Worm (Caenorhabditis elegans) whole organism, mixed stage, embryonic: ENCODE data around the gene Y82E9BR.20.
"Not testable (repeated sequence)": the region's sequence is repeated elsewhere in the genome, so short reads cannot be mapped to it uniquely, and the experiment has no call there.

Source experiments
- M03D4.4 ChIP-seq: sonication (generic microtip); optimal IDR thresholded peaks from 2 replicates; lab custom pipeline; 2017; ENCODE audit warnings: mild to moderate bottlenecking, missing genetic modification characterization, missing compliant biosample characterization
- blmp-1 ChIP-seq: fragments of 150-350 bp; optimal IDR thresholded peaks from 2 replicates; lab custom pipeline; 2014; ENCODE audit warnings: missing biosample characterization, missing genetic modification characterization
- ceh-39 ChIP-seq: fragments of 150-350 bp; optimal IDR thresholded peaks from 2 replicates; lab custom pipeline; 2014; ENCODE audit warnings: missing biosample characterization, missing genetic modification characterization
- ceh-43 ChIP-seq: fragments of 200-800 bp; sonication (Bioruptor generic); optimal IDR thresholded peaks from 2 replicates; lab custom pipeline; 2018; ENCODE audit warnings: mild to moderate bottlenecking, missing genetic modification characterization, moderate library complexity, missing compliant biosample characterization
- ceh-83 ChIP-seq: fragments of 200-800 bp; sonication (Bioruptor generic); optimal IDR thresholded peaks from 2 replicates; lab custom pipeline; 2018; ENCODE audit warnings: mild to moderate bottlenecking, missing genetic modification characterization, missing compliant biosample characterization
- ces-1 ChIP-seq: fragments of 150-350 bp; optimal IDR thresholded peaks from 2 replicates; lab custom pipeline; 2014; ENCODE audit warnings: missing biosample characterization, missing genetic modification reagents, missing genetic modification characterization
- cnd-1 ChIP-seq: fragments of 200-800 bp; sonication (Bioruptor generic); optimal IDR thresholded peaks from 2 replicates; lab custom pipeline; 2018; ENCODE audit warnings: mild to moderate bottlenecking, missing genetic modification characterization, missing compliant biosample characterization
- elt-1 ChIP-seq: sonication (generic microtip); optimal IDR thresholded peaks from 2 replicates; lab custom pipeline; 2017; ENCODE audit warnings: missing genetic modification characterization, mild to moderate bottlenecking, missing compliant biosample characterization, antibody characterized with exemption, moderate library complexity, borderline replicate concordance; ENCODE audit not compliant: insufficient read depth
- elt-3 ChIP-seq: fragments of 150-350 bp; optimal IDR thresholded peaks from 2 replicates; lab custom pipeline; 2014; ENCODE audit warnings: missing biosample characterization, missing genetic modification characterization
- flh-1 ChIP-seq: fragments of 200-800 bp; sonication (Bioruptor generic); optimal IDR thresholded peaks from 2 replicates; lab custom pipeline; 2018; ENCODE audit warnings: mild to moderate bottlenecking, missing genetic modification characterization, moderate library complexity, missing compliant biosample characterization
- ham-2 ChIP-seq: fragments of 200-800 bp; sonication (Bioruptor generic); optimal IDR thresholded peaks from 2 replicates; lab custom pipeline; 2018; ENCODE audit warnings: mild to moderate bottlenecking, missing genetic modification characterization, missing compliant biosample characterization
- hlh-1 ChIP-seq: fragments of 150-350 bp; optimal IDR thresholded peaks from 2 replicates; lab custom pipeline; 2014; ENCODE audit warnings: missing biosample characterization, missing genetic modification reagents, missing genetic modification characterization
- lin-13 ChIP-seq: fragments of 150-350 bp; optimal IDR thresholded peaks from 2 replicates; lab custom pipeline; 2014; ENCODE audit warnings: missing biosample characterization, missing genetic modification characterization
- lin-32 ChIP-seq: fragments of 200-800 bp; sonication (Bioruptor generic); optimal IDR thresholded peaks from 2 replicates; lab custom pipeline; 2018; ENCODE audit warnings: mild to moderate bottlenecking, missing genetic modification characterization, missing compliant biosample characterization
- lsy-2 ChIP-seq: fragments of 150-350 bp; optimal IDR thresholded peaks from 2 replicates; lab custom pipeline; 2014; ENCODE audit warnings: missing biosample characterization, missing genetic modification characterization
- mab-5 ChIP-seq: fragments of 150-350 bp; optimal IDR thresholded peaks from 2 replicates; lab custom pipeline; 2014; ENCODE audit warnings: missing biosample characterization, missing genetic modification characterization
- mep-1 ChIP-seq: fragments of 150-350 bp; optimal IDR thresholded peaks from 2 replicates; lab custom pipeline; 2017; ENCODE audit warnings: missing biosample characterization, missing genetic modification reagents, missing genetic modification characterization, inconsistent platforms
- mls-2 ChIP-seq: sonication (generic microtip); optimal IDR thresholded peaks from 2 replicates; lab custom pipeline; 2016; ENCODE audit warnings: mild to moderate bottlenecking, missing genetic modification characterization, moderate library complexity, missing compliant biosample characterization
- nhr-12 ChIP-seq: fragments of 150-350 bp; optimal IDR thresholded peaks from 2 replicates; lab custom pipeline; 2014; ENCODE audit warnings: missing biosample characterization, missing genetic modification characterization
- nhr-2 ChIP-seq: fragments of 150-350 bp; optimal IDR thresholded peaks from 2 replicates; lab custom pipeline; 2014; ENCODE audit warnings: missing biosample characterization, missing genetic modification characterization
- nhr-28 ChIP-seq: fragments of 150-350 bp; optimal IDR thresholded peaks from 2 replicates; lab custom pipeline; 2014; ENCODE audit warnings: missing biosample characterization, missing genetic modification characterization
- nhr-76 ChIP-seq: sonication (generic microtip); optimal IDR thresholded peaks from 2 replicates; lab custom pipeline; 2017; ENCODE audit warnings: missing biosample characterization, missing genetic modification characterization
- pha-4 ChIP-seq: fragments of 150-350 bp; optimal IDR thresholded peaks from 2 replicates; lab custom pipeline; 2018; ENCODE audit warnings: missing biosample characterization, missing genetic modification reagents, missing genetic modification characterization
- sem-2 ChIP-seq: fragments of 200-800 bp; sonication (Bioruptor generic); optimal IDR thresholded peaks from 2 replicates; lab custom pipeline; 2018; ENCODE audit warnings: mild to moderate bottlenecking, missing genetic modification characterization, missing compliant biosample characterization
- snpc-4 ChIP-seq: fragments of 150-350 bp; optimal IDR thresholded peaks from 2 replicates; lab custom pipeline; 2014; ENCODE audit warnings: missing biosample characterization, missing genetic modification characterization
- tbx-8 ChIP-seq: fragments of 200-800 bp; sonication (Bioruptor generic); optimal IDR thresholded peaks from 2 replicates; lab custom pipeline; 2018; ENCODE audit warnings: mild to moderate bottlenecking, missing genetic modification characterization, moderate library complexity, missing compliant biosample characterization
- unc-120 ChIP-seq: sonication (generic microtip); optimal IDR thresholded peaks from 2 replicates; lab custom pipeline; 2017; ENCODE audit warnings: missing genetic modification characterization, missing compliant biosample characterization; ENCODE audit not compliant: poor library complexity, severe bottlenecking
- unc-39 ChIP-seq: fragments of 150-350 bp; optimal IDR thresholded peaks from 2 replicates; lab custom pipeline; 2014; ENCODE audit warnings: missing biosample characterization, missing genetic modification characterization
- zip-8 ChIP-seq: fragments of 150-350 bp; optimal IDR thresholded peaks from 2 replicates; lab custom pipeline; 2014; ENCODE audit warnings: missing biosample characterization, missing genetic modification characterization
- ztf-11 ChIP-seq: fragments of 150-350 bp; optimal IDR thresholded peaks from 2 replicates; lab custom pipeline; 2014; ENCODE audit warnings: missing biosample characterization, missing genetic modification characterization

The Y82E9BR.20 gene

ce11 chrIII:1359669-1360068 is 14.5 kb upstream of the Y82E9BR.20 start, which contains the start of gene Y82E9BR.9:
Gene Y82E9BR.9, minus strand, starts transcription at chrIII:1359769.
- no peak for TF ChIP-seq unc-39 (tag; lab: Kevin White, UChicago)
- no peak for TF ChIP-seq ham-2 (GFP tag; lab: Kevin White, UChicago)

ce11 chrIII:1372563-1372962 is 1.6 kb upstream of the Y82E9BR.20 start:
- TF ChIP-seq blmp-1 (tag; lab: Kevin White, UChicago) (no peak), hlh-1 (tag; lab: Kevin White, UChicago) (peak; percentile 82)

ce11 chrIII:1375491-1375890 is 1.3 kb downstream of the Y82E9BR.20 start, which contains the start of gene Y82E9BR.10:
Gene Y82E9BR.10, minus strand, starts transcription at chrIII:1375591.
- not testable (repeated sequence) for TF ChIP-seq lsy-2 (tag; lab: Kevin White, UChicago); snpc-4 (tag; lab: Kevin White, UChicago); ces-1

DNA sequence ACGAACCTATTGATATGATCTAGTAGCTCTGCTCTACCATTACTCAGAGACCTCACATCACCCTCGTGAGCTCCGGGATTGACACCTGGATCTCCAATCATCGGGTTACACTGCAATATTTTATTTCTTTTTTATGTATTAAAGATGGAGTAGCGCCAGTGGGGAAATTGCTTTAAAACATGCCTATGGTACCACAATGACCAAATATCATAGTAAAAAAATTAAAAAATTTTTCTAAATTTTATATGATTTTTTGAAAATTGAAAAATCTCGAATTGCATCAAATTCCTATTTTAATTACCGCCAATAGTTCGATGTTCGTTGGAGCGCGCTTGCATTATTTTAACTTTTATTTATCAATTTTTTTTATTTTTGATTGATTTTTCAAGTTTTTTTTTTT is 3.7 kb downstream of the Y82E9BR.20 start, which contains the start of gene pals-40:
pals-40 (minus strand) TSS at position 101 of the 400 bp plus-strand sequence.
- not testable (repeated sequence) for TF ChIP-seq snpc-4 (tag; lab: Kevin White, UChicago); tbx-8; elt-3

ce11 chrIII:1380535-1381274 is 6.5 kb downstream of the Y82E9BR.20 start, which contains the start of the genes pals-21 and Y82E9BR.6:
Gene pals-21, minus strand, starts transcription at chrIII:1380635.
Gene Y82E9BR.6, plus strand, starts transcription at chrIII:1381224.
- no peak for TF ChIP-seq mls-2 (tag; lab: Kevin White, UChicago)
- TF ChIP-seq hlh-1 (tag; lab: Kevin White, UChicago), result peak; percentile 75
- no peak for TF ChIP-seq pha-4 (tag; lab: Kevin White, UChicago)
- TF ChIP-seq ceh-39 (tag; lab: Kevin White, UChicago), result no peak
- TF ChIP-seq lin-13 (tag; lab: Kevin White, UChicago), result no peak
- TF ChIP-seq unc-39 (tag; lab: Kevin White, UChicago), result no peak
- TF ChIP-seq cnd-1 (tag; lab: Kevin White, UChicago), result no peak

ce11 chrIII:1383483-1383882 is 9.3 kb downstream of the Y82E9BR.20 start:
- no peak for TF ChIP-seq nhr-12 (tag; lab: Kevin White, UChicago)
- no peak for TF ChIP-seq unc-39 (tag; lab: Kevin White, UChicago)
- no peak for TF ChIP-seq ceh-43
- no peak for TF ChIP-seq ceh-39 (tag; lab: Kevin White, UChicago)
- TF ChIP-seq flh-1 (GFP tag; lab: Kevin White, UChicago), result no peak
- TF ChIP-seq tbx-8, result no peak
- TF ChIP-seq unc-120, result no peak
- no peak for TF ChIP-seq zip-8 (tag; lab: Kevin White, UChicago)
- TF ChIP-seq lin-32 (GFP tag; lab: Kevin White, UChicago), result no peak
- TF ChIP-seq lsy-2 (tag; lab: Kevin White, UChicago), result no peak
- no peak for TF ChIP-seq mls-2 (tag; lab: Kevin White, UChicago)
- TF ChIP-seq ham-2 (GFP tag; lab: Kevin White, UChicago), result no peak
- no peak for TF ChIP-seq nhr-2
- no peak for TF ChIP-seq snpc-4 (tag; lab: Kevin White, UChicago)

ce11 chrIII:1384092-1384491 is 9.9 kb downstream of the Y82E9BR.20 start, which contains the start of the genes fbxa-138 and Y82E9BR.5:
Gene fbxa-138, minus strand, starts transcription at chrIII:1384252.
Gene Y82E9BR.5, plus strand, starts transcription at chrIII:1384370.
- TF ChIP-seq mep-1, result no peak
- TF ChIP-seq blmp-1 (tag; lab: Kevin White, UChicago), result no peak
- no peak for TF ChIP-seq elt-1 (tag; lab: Kevin White, UChicago)
- no peak for TF ChIP-seq nhr-28
- TF ChIP-seq ham-2 (GFP tag; lab: Kevin White, UChicago), result no peak
- TF ChIP-seq ztf-11, result no peak
- TF ChIP-seq mls-2 (tag; lab: Kevin White, UChicago), result no peak
- no peak for TF ChIP-seq nhr-76 (tag; lab: Kevin White, UChicago)
- no peak for TF ChIP-seq pha-4 (tag; lab: Kevin White, UChicago)
- no peak for TF ChIP-seq nhr-12 (tag; lab: Kevin White, UChicago)
- TF ChIP-seq unc-120, result no peak
- no peak for TF ChIP-seq sem-2 (GFP tag; lab: Kevin White, UChicago)
- TF ChIP-seq mab-5 (tag; lab: Kevin White, UChicago), result no peak
- TF ChIP-seq lsy-2 (tag; lab: Kevin White, UChicago), result no peak
- no peak for TF ChIP-seq M03D4.4 (tag; lab: Kevin White, UChicago)
- TF ChIP-seq ceh-39 (tag; lab: Kevin White, UChicago), result no peak
- no peak for TF ChIP-seq ceh-83 (GFP tag; lab: Kevin White, UChicago)
